Worm (Caenorhabditis elegans) whole organism, mixed stage, embryonic: Measurements from ENCODE around the gene W05B10.4.

Source experiments
- M03D4.4 ChIP-seq: sonication (generic microtip); optimal IDR thresholded peaks from 2 replicates; lab custom pipeline; 2017; ENCODE audit warnings: mild to moderate bottlenecking, missing genetic modification characterization, missing compliant biosample characterization
- bed-3 ChIP-seq: fragments of 200-800 bp; sonication (Bioruptor generic); optimal IDR thresholded peaks from 3 replicates; lab custom pipeline; 2018; ENCODE audit warnings: mild to moderate bottlenecking, missing genetic modification characterization, moderate library complexity, missing compliant biosample characterization
- blmp-1 ChIP-seq: fragments of 150-350 bp; optimal IDR thresholded peaks from 2 replicates; lab custom pipeline; 2014; ENCODE audit warnings: missing biosample characterization, missing genetic modification characterization
- ceh-39 ChIP-seq: fragments of 150-350 bp; optimal IDR thresholded peaks from 2 replicates; lab custom pipeline; 2014; ENCODE audit warnings: missing biosample characterization, missing genetic modification characterization
- ceh-43 ChIP-seq: fragments of 200-800 bp; sonication (Bioruptor generic); optimal IDR thresholded peaks from 2 replicates; lab custom pipeline; 2018; ENCODE audit warnings: mild to moderate bottlenecking, missing genetic modification characterization, moderate library complexity, missing compliant biosample characterization
- ceh-83 ChIP-seq: fragments of 200-800 bp; sonication (Bioruptor generic); optimal IDR thresholded peaks from 2 replicates; lab custom pipeline; 2018; ENCODE audit warnings: mild to moderate bottlenecking, missing genetic modification characterization, missing compliant biosample characterization
- ces-1 ChIP-seq: fragments of 150-350 bp; optimal IDR thresholded peaks from 2 replicates; lab custom pipeline; 2014; ENCODE audit warnings: missing biosample characterization, missing genetic modification reagents, missing genetic modification characterization
- cnd-1 ChIP-seq: fragments of 200-800 bp; sonication (Bioruptor generic); optimal IDR thresholded peaks from 2 replicates; lab custom pipeline; 2018; ENCODE audit warnings: mild to moderate bottlenecking, missing genetic modification characterization, missing compliant biosample characterization
- drap-1 ChIP-seq: fragments of 200-800 bp; sonication (Bioruptor generic); optimal IDR thresholded peaks from 3 replicates; lab custom pipeline; 2018; ENCODE audit warnings: mild to moderate bottlenecking, missing genetic modification characterization, missing compliant biosample characterization
- elt-1 ChIP-seq: sonication (generic microtip); optimal IDR thresholded peaks from 2 replicates; lab custom pipeline; 2017; ENCODE audit warnings: missing genetic modification characterization, mild to moderate bottlenecking, missing compliant biosample characterization, antibody characterized with exemption, moderate library complexity, borderline replicate concordance; ENCODE audit not compliant: insufficient read depth
- elt-3 ChIP-seq: fragments of 150-350 bp; optimal IDR thresholded peaks from 2 replicates; lab custom pipeline; 2014; ENCODE audit warnings: missing biosample characterization, missing genetic modification characterization
- flh-1 ChIP-seq: fragments of 200-800 bp; sonication (Bioruptor generic); optimal IDR thresholded peaks from 2 replicates; lab custom pipeline; 2018; ENCODE audit warnings: mild to moderate bottlenecking, missing genetic modification characterization, moderate library complexity, missing compliant biosample characterization
- ham-2 ChIP-seq: fragments of 200-800 bp; sonication (Bioruptor generic); optimal IDR thresholded peaks from 2 replicates; lab custom pipeline; 2018; ENCODE audit warnings: mild to moderate bottlenecking, missing genetic modification characterization, missing compliant biosample characterization
- hlh-1 ChIP-seq: fragments of 150-350 bp; optimal IDR thresholded peaks from 2 replicates; lab custom pipeline; 2014; ENCODE audit warnings: missing biosample characterization, missing genetic modification reagents, missing genetic modification characterization
- lin-32 ChIP-seq: fragments of 200-800 bp; sonication (Bioruptor generic); optimal IDR thresholded peaks from 2 replicates; lab custom pipeline; 2018; ENCODE audit warnings: mild to moderate bottlenecking, missing genetic modification characterization, missing compliant biosample characterization
- lsy-2 ChIP-seq: fragments of 150-350 bp; optimal IDR thresholded peaks from 2 replicates; lab custom pipeline; 2014; ENCODE audit warnings: missing biosample characterization, missing genetic modification characterization
- mab-5 ChIP-seq: fragments of 150-350 bp; optimal IDR thresholded peaks from 2 replicates; lab custom pipeline; 2014; ENCODE audit warnings: missing biosample characterization, missing genetic modification characterization
- mls-2 ChIP-seq: sonication (generic microtip); optimal IDR thresholded peaks from 2 replicates; lab custom pipeline; 2016; ENCODE audit warnings: mild to moderate bottlenecking, missing genetic modification characterization, moderate library complexity, missing compliant biosample characterization
- nhr-12 ChIP-seq: fragments of 150-350 bp; optimal IDR thresholded peaks from 2 replicates; lab custom pipeline; 2014; ENCODE audit warnings: missing biosample characterization, missing genetic modification characterization
- nhr-2 ChIP-seq: fragments of 150-350 bp; optimal IDR thresholded peaks from 2 replicates; lab custom pipeline; 2014; ENCODE audit warnings: missing biosample characterization, missing genetic modification characterization
- nhr-237 ChIP-seq: fragments of 150-350 bp; optimal IDR thresholded peaks from 2 replicates; lab custom pipeline; 2014; ENCODE audit warnings: missing biosample characterization, missing genetic modification characterization
- nhr-28 ChIP-seq: fragments of 150-350 bp; optimal IDR thresholded peaks from 2 replicates; lab custom pipeline; 2014; ENCODE audit warnings: missing biosample characterization, missing genetic modification characterization
- nhr-76 ChIP-seq: sonication (generic microtip); optimal IDR thresholded peaks from 2 replicates; lab custom pipeline; 2017; ENCODE audit warnings: missing biosample characterization, missing genetic modification characterization
- sem-2 ChIP-seq: fragments of 200-800 bp; sonication (Bioruptor generic); optimal IDR thresholded peaks from 2 replicates; lab custom pipeline; 2018; ENCODE audit warnings: mild to moderate bottlenecking, missing genetic modification characterization, missing compliant biosample characterization
- snpc-4 ChIP-seq: fragments of 150-350 bp; optimal IDR thresholded peaks from 2 replicates; lab custom pipeline; 2014; ENCODE audit warnings: missing biosample characterization, missing genetic modification characterization
- unc-120 ChIP-seq: sonication (generic microtip); optimal IDR thresholded peaks from 2 replicates; lab custom pipeline; 2017; ENCODE audit warnings: missing genetic modification characterization, missing compliant biosample characterization; ENCODE audit not compliant: poor library complexity, severe bottlenecking
- unc-39 ChIP-seq: fragments of 150-350 bp; optimal IDR thresholded peaks from 2 replicates; lab custom pipeline; 2014; ENCODE audit warnings: missing biosample characterization, missing genetic modification characterization
- unc-62 ChIP-seq: fragments of 150-350 bp; optimal IDR thresholded peaks from 2 replicates; lab custom pipeline; 2014; ENCODE audit warnings: missing biosample characterization, missing genetic modification reagents, missing genetic modification characterization
- zip-8 ChIP-seq: fragments of 150-350 bp; optimal IDR thresholded peaks from 2 replicates; lab custom pipeline; 2014; ENCODE audit warnings: missing biosample characterization, missing genetic modification characterization
- ztf-11 ChIP-seq: fragments of 150-350 bp; optimal IDR thresholded peaks from 2 replicates; lab custom pipeline; 2014; ENCODE audit warnings: missing biosample characterization, missing genetic modification characterization

W05B10.4 gene

ce11 chrV:12673745-12674144 lies 5.7 kb downstream of the W05B10.4 start:
- no peak for TF ChIP-seq ces-1

ce11 chrV:12676299-12676698 lies 8.3 kb downstream of the W05B10.4 start:
- TF ChIP-seq ceh-83 (GFP tag; lab: Kevin White, UChicago), result no peak
- no peak for TF ChIP-seq bed-3 (GFP tag; lab: Kevin White, UChicago)
- TF ChIP-seq unc-120, result no peak
- TF ChIP-seq nhr-28 (tag; lab: Kevin White, UChicago), result no peak
- TF ChIP-seq nhr-76 (tag; lab: Kevin White, UChicago), result no peak
- TF ChIP-seq drap-1 (GFP tag; lab: Kevin White, UChicago), result no peak
- no peak for TF ChIP-seq nhr-237 (tag; lab: Kevin White, UChicago)
- TF ChIP-seq zip-8, result no peak
- TF ChIP-seq ces-1, result no peak
- no peak for TF ChIP-seq elt-1 (tag; lab: Kevin White, UChicago)
- no peak for TF ChIP-seq lin-32 (GFP tag; lab: Kevin White, UChicago)
- no peak for TF ChIP-seq flh-1 (GFP tag; lab: Kevin White, UChicago)

DNA sequence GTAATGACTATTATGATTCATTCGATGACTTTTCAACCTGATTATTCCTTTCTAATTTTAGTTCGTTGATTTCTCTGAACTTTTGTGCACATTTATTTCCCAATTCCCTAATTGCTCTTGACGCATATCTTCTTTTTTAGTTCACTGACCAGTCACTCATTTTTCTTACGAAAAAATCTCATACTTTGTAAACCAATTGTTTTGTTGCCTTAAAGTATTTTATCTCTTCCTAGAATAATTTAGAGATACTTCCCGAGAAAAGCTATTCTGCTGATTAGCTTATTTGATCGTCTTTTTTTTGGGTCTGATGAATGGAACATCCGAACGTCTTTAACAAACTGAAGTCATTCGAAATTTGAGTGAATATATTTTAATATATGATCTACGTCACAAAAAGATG lies 11.3 kb downstream of the W05B10.4 start:
- no peak for TF ChIP-seq hlh-1 (tag; lab: Kevin White, UChicago)
- TF ChIP-seq mab-5 (tag; lab: Kevin White, UChicago), result no peak
- TF ChIP-seq flh-1 (GFP tag; lab: Kevin White, UChicago), result no peak
- TF ChIP-seq lsy-2 (tag; lab: Kevin White, UChicago), result no peak
- TF ChIP-seq nhr-2 (tag; lab: Kevin White, UChicago), result no peak
- no peak for TF ChIP-seq bed-3 (GFP tag; lab: Kevin White, UChicago)
- TF ChIP-seq unc-62 (GFP tag; lab: Kevin White, UChicago), result no peak
- TF ChIP-seq ham-2 (GFP tag; lab: Kevin White, UChicago), result no peak
- no peak for TF ChIP-seq blmp-1 (tag; lab: Kevin White, UChicago)
- no peak for TF ChIP-seq ceh-39 (tag; lab: Kevin White, UChicago)
- no peak for TF ChIP-seq elt-3 (tag; lab: Kevin White, UChicago)

DNA sequence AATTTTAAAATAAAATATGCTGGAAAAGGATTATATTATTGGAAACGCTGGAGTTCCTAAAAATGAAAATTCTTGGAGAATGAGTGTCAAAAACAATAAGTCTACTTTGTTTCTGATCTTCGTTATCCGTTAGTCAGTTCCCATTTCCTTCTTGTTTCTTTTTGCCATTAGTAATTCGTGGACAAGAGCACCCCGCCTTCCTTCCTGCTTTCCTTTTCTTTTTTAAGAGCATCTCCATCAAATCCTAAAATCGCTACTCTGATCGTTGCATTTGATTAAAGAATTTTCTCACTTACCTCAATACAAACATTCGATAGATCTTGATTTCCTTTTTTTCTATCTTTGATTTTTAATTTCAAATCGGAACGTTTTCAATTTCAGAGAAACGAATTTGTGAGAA lies 11.8 kb downstream of the W05B10.4 start, which contains the start of gene frpr-15:
frpr-15 (plus strand) TSS at position 301 of the 400 bp plus-strand sequence.
- TF ChIP-seq cnd-1 (tag; lab: Kevin White, UChicago), result no peak
- no peak for TF ChIP-seq M03D4.4
- TF ChIP-seq elt-1 (tag; lab: Kevin White, UChicago), result no peak
- TF ChIP-seq zip-8, result no peak
- no peak for TF ChIP-seq sem-2 (GFP tag; lab: Kevin White, UChicago)
- no peak for TF ChIP-seq nhr-237 (tag; lab: Kevin White, UChicago)
- TF ChIP-seq hlh-1 (tag; lab: Kevin White, UChicago), result no peak
- no peak for TF ChIP-seq lsy-2 (tag; lab: Kevin White, UChicago)
- TF ChIP-seq unc-39 (tag; lab: Kevin White, UChicago), result no peak
- no peak for TF ChIP-seq ceh-83 (GFP tag; lab: Kevin White, UChicago)
- TF ChIP-seq nhr-28 (tag; lab: Kevin White, UChicago), result no peak
- no peak for TF ChIP-seq mab-5 (tag; lab: Kevin White, UChicago)
- TF ChIP-seq nhr-2 (tag; lab: Kevin White, UChicago), result no peak
- no peak for TF ChIP-seq ceh-39 (tag; lab: Kevin White, UChicago)

- TF ChIP-seq mls-2 (no peak), unc-62 (GFP tag; lab: Kevin White, UChicago) (no peak), elt-1 (tag; lab: Kevin White, UChicago) (no peak)
Observed at ce11 chrV:12683205-12683604, 15.2 kb downstream of the W05B10.4 start.

ce11 chrV:12695155-12695554 lies 27.1 kb downstream of the W05B10.4 start, which contains the start of gene parn-1:
TSS of gene parn-1 (minus strand) at chrV:12695255.
- TF ChIP-seq ceh-43 (no peak), snpc-4 (no peak), nhr-28 (tag; lab: Kevin White, UChicago) (no peak), drap-1 (GFP tag; lab: Kevin White, UChicago) (no peak), lsy-2 (tag; lab: Kevin White, UChicago) (no peak), lin-32 (GFP tag; lab: Kevin White, UChicago) (no peak), ceh-39 (tag; lab: Kevin White, UChicago) (no peak), elt-1 (tag; lab: Kevin White, UChicago) (no peak), nhr-12 (tag; lab: Kevin White, UChicago) (no peak), sem-2 (GFP tag; lab: Kevin White, UChicago) (no peak), ztf-11 (tag; lab: Kevin White, UChicago) (no peak), elt-3 (tag; lab: Kevin White, UChicago) (no peak), cnd-1 (tag; lab: Kevin White, UChicago) (no peak), bed-3 (GFP tag; lab: Kevin White, UChicago) (no peak), ceh-83 (GFP tag; lab: Kevin White, UChicago) (no peak), mls-2 (no peak)
